Worm (Caenorhabditis elegans): Measurements from ENCODE around the gene F20A1.4.
A peak's percentile ranks its signal among the peaks of the same experiment; 100 is the strongest.

The F20A1.4 gene

DNA sequence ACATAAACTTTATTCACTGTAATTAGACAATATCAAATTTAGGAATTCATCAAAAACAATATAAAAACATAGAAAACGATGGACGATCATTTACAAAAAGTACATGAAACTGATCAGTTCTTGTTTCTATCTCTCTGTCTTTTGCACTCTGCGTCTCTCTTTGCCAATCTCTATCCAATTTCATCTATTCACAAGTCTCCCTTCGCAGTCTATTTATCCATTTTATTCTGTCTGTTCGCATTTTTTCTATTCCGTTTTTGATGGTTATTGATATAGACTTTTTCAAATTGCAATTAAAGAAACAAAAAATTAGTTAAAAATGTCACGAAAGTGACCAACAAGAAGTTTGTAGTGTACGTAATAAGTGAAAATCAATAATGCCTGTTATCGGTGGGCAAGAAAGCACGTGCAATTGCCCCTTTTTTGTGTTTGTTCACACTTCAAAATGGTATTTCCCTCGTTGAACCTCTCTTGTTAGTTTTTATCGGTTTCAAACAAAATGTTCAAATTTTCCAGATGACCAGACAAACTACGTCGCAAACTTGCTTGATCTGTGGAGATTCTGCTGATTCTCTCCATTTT is 23.3 kb downstream of the F20A1.4 start, which contains the start of gene nhr-42 (continued):
- peak; percentile 55 for TF ChIP-seq elt-2 (tag; optimal IDR thresholded peaks at IDR 0.05)
- TF ChIP-seq pqm-1 (tag; optimal IDR thresholded peaks at IDR 0.05) = no peak
- no peak for TF ChIP-seq dsc-1 (tag; optimal IDR thresholded peaks at IDR 0.05)
- no peak for TF ChIP-seq unc-62 (GFP tag; optimal IDR thresholded peaks at IDR 0.05)
- TF ChIP-seq fkh-8 (tag; optimal IDR thresholded peaks at IDR 0.05) = no peak
- TF ChIP-seq lsy-2 (tag; optimal IDR thresholded peaks at IDR 0.05) = peak in 1 of 2 experiments; percentile 21
- TF ChIP-seq snu-23 (GFP tag; optimal IDR thresholded peaks at IDR 0.05) = peak; percentile 50
- no peak for TF ChIP-seq ama-1 (optimal IDR thresholded peaks at IDR 0.05)
- no peak for TF ChIP-seq grh-1 (GFP tag; IDR thresholded peaks at IDR 0.05)
- TF ChIP-seq C16A3.4 (tag; optimal IDR thresholded peaks at IDR 0.05) = no peak
- no peak for TF ChIP-seq vab-15 (tag; optimal IDR thresholded peaks at IDR 0.05)
- TF ChIP-seq sox-4 (tag; optimal IDR thresholded peaks at IDR 0.05) = no peak
- no peak for TF ChIP-seq nhr-90 (tag; optimal IDR thresholded peaks at IDR 0.05; ENCODE audit: poor library complexity)
- TF ChIP-seq sptf-1 (tag; optimal IDR thresholded peaks at IDR 0.05) = no peak
- TF ChIP-seq Y116A8C.19 (tag; optimal IDR thresholded peaks at IDR 0.05; ENCODE audit: borderline replicate concordance) = no peak

DNA sequence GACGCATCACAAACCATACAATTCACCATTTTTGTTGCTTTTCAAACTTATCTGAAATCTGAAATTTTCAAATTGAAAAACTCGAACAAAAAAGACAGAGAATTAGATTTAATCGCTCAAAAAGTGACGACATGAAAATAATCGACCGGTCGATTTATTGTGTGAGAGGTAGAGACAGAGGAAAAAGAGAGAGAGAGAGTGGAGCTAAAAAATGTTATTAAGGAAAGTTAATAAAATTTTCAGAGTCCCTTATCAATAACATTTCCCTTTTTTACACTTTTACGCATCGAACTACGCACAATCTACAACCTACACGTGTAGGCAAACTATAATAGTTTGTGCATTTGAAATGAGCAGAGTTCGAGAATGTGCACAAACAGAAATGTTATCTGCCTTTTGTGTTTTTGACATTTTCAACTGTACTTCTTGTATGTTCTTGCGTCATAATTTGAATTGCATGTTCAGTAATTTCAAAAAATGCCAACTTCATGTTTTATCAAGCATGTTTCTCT is 24.6 kb downstream of the F20A1.4 start, which contains the start of gene nhr-107:
TSS of gene nhr-107 (minus strand) at position 51 of the 512 bp plus-strand sequence.
- TF ChIP-seq tbx-2 (tag; optimal IDR thresholded peaks at IDR 0.05) = no peak
- no peak for TF ChIP-seq fos-1 (tag; optimal IDR thresholded peaks at IDR 0.05)
- TF ChIP-seq rnt-1 (tag; optimal IDR thresholded peaks at IDR 0.05) = no peak
- no peak for TF ChIP-seq ceh-82 (tag; optimal IDR thresholded peaks at IDR 0.05)
- TF ChIP-seq nhr-12 (tag; optimal IDR thresholded peaks at IDR 0.05) = no peak
- TF ChIP-seq efl-1 (optimal IDR thresholded peaks at IDR 0.05) = no peak
- peak in 1 of 2 experiments; percentile 37 for TF ChIP-seq efl-1 (GFP tag; optimal IDR thresholded peaks at IDR 0.05 in 1 of 2)
- TF ChIP-seq lin-15B (tag; optimal IDR thresholded peaks at IDR 0.05) = no peak
- TF ChIP-seq zip-4 (GFP tag; optimal IDR thresholded peaks at IDR 0.05) = no peak
- no peak for TF ChIP-seq unc-62 (GFP tag; optimal IDR thresholded peaks at IDR 0.05)

DNA sequence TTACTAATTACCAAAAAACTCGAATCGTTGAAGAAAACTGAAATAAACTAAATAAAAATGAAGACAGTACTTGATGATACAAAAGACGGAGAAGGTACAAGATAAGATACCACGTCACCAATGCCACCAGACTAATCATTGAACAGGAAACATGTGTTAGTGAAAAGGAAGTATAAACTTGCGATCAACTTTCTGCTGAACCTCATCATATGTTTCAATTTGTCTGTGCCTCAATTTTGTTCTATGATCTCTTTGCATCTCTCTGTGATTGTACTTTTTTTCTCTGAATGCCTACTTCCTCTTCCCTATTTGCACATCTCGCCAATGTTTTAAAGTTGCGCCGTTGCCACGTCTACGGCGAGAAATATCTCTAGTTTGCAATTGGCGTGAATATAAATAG is 27.7 kb downstream of the F20A1.4 start:
- TF ChIP-seq xbp-1 (tag; optimal IDR thresholded peaks at IDR 0.05) (peak; percentile 2), mab-9 (GFP tag; IDR thresholded peaks at IDR 0.05) (peak; percentile 15; the same call in 1 of the 2 replicates), tbx-2 (tag; optimal IDR thresholded peaks at IDR 0.05) (peak; percentile 78), nhr-85 (tag) (peak; percentile 98), nhr-47 (tag; optimal IDR thresholded peaks at IDR 0.05) (peak; percentile 61), mep-1 (tag; optimal IDR thresholded peaks at IDR 0.05) (no peak), snu-23 (GFP tag; optimal IDR thresholded peaks at IDR 0.05) (peak; percentile 71), lin-35 (GFP tag; optimal IDR thresholded peaks at IDR 0.05) (peak in 1 of 2 experiments; percentile 74), lsy-2 (tag; optimal IDR thresholded peaks at IDR 0.05) (peak; percentile 22 to 24), ceh-82 (tag; optimal IDR thresholded peaks at IDR 0.05) (no peak), elt-3 (tag; optimal IDR thresholded peaks at IDR 0.05) (peak; percentile 53 to 97 (median 94)), efl-1 (optimal IDR thresholded peaks at IDR 0.05) (no peak), efl-1 (GFP tag; optimal IDR thresholded peaks at IDR 0.05 in 1 of 2) (peak in 1 of 2 experiments; percentile 76), grh-1 (GFP tag; IDR thresholded peaks at IDR 0.05) (0 out of 2 replicates have a peak, but pooled peaks have one; percentile 30), elt-2 (tag; optimal IDR thresholded peaks at IDR 0.05) (peak; percentile 23), nhr-71 (tag; optimal IDR thresholded peaks at IDR 0.05) (peak; percentile 85), unc-130 (tag; optimal IDR thresholded peaks at IDR 0.05) (peak; percentile 14), fkh-8 (tag; optimal IDR thresholded peaks at IDR 0.05) (peak; percentile 90), hpl-2 (GFP tag; optimal IDR thresholded peaks at IDR 0.05) (peak; percentile 30), irx-1 (tag; optimal IDR thresholded peaks at IDR 0.05) (peak; percentile 29), fkh-10 (GFP tag; optimal IDR thresholded peaks at IDR 0.05) (no peak), sup-37 (GFP tag; optimal IDR thresholded peaks at IDR 0.05) (no peak), nhr-20 (tag; optimal IDR thresholded peaks at IDR 0.05) (peak; percentile 93), nhr-237 (tag; optimal IDR thresholded peaks at IDR 0.05) (peak; percentile 37), lin-14 (GFP tag; optimal IDR thresholded peaks at IDR 0.05) (peak; percentile 81), nhr-76 (tag; optimal IDR thresholded peaks at IDR 0.05) (no peak), unc-30 (tag; optimal IDR thresholded peaks at IDR 0.05) (no peak), ceh-63 (GFP tag; optimal IDR thresholded peaks at IDR 0.05) (no peak), mdl-1 (tag; optimal IDR thresholded peaks at IDR 0.05) (peak in 1 of 2 experiments; percentile 33), dpl-1 (GFP tag; optimal IDR thresholded peaks at IDR 0.05) (peak in 1 of 3 experiments; percentile 12), swsn-7 (tag; optimal IDR thresholded peaks at IDR 0.05) (peak; percentile 2), blmp-1 (tag; optimal IDR thresholded peaks at IDR 0.05) (peak; percentile 76), nhr-90 (tag; optimal IDR thresholded peaks at IDR 0.05; ENCODE audit: poor library complexity) (peak; percentile 45)

All from whole organism, L1 larva.